Fruit fly (Drosophila melanogaster) Kc167 (cell line): ENCODE data around the gene Pp1-87B.

Experiments used
- Myc ChIP-seq: fragments of >200 bp; optimal IDR thresholded peaks from 2 replicates; lab custom pipeline; 2017; ENCODE audit warnings: missing external identifiers
- h ChIP-seq: fragments of >200 bp; optimal IDR thresholded peaks from 3 replicates; lab custom pipeline; 2018; ENCODE audit warnings: missing external identifiers
- insv ChIP-seq: fragments of >200 bp; optimal IDR thresholded peaks from 3 replicates; lab custom pipeline; 2018; ENCODE audit warnings: missing external identifiers
- psq ChIP-seq: fragments of >200 bp; optimal IDR thresholded peaks from 2 replicates; lab custom pipeline; 2017; ENCODE audit warnings: missing external identifiers

DNA sequence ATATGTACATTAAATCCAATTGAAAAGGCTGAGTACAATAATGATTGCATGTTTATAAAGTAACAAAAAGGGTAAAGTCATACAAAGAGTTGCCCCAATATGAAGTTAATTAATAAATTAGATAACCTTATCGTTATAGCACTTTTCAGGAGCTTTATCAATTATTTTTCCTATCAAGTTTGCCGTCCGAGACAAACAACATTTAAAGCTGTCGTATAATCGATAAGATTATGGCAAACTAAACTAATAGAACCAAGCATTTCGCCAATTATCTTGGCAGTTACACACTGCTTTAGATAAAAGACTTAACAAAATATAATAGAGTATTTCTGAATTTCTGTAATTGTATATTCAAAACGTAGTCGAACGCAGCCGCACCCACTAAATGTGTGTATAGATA, 20.6 kb downstream of the Pp1-87B start:
- TF ChIP-seq psq, result no peak
- no peak for TF ChIP-seq Myc
- TF ChIP-seq insv (lab: Kevin White, UChicago), result no peak
- TF ChIP-seq h (lab: Kevin White, UChicago), result no peak
